Fruit fly (Drosophila melanogaster): Measurements from ENCODE around the gene Mrtf.

DNA sequence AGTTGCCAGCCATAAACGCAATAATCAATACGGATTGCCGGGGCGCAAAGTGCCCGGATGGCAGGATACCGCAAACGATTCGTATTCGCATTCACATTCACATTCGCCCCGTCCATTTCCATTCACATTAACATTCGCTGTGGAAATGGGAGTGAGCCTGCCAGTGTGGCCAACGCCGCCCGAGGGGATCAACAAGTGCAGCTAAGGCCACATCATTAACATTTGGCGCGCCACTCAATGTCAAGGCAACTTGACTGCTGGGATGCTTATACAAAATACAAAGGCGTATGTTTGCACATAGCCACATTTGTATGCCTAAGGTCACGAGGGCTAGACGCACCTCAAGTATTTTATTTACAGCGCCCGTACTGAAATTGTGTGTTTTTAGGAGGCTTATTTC is 63.9 kb downstream of the Mrtf start:
- no peak for TF ChIP-seq h (GFP tag; optimal IDR thresholded peaks at IDR 0.05)
- TF ChIP-seq psq (GFP tag; optimal IDR thresholded peaks at IDR 0.05): no peak
- no peak for TF ChIP-seq Hr78 (GFP tag; optimal IDR thresholded peaks at IDR 0.05)
- TF ChIP-seq dmrt93B (GFP tag; optimal IDR thresholded peaks at IDR 0.05): no peak
- TF ChIP-seq N (GFP tag; optimal IDR thresholded peaks at IDR 0.05): no peak
- no peak for TF ChIP-seq Rel (GFP tag; optimal IDR thresholded peaks at IDR 0.05)
- TF ChIP-seq Rel (tag; optimal IDR thresholded peaks at IDR 0.05): no peak
- TF ChIP-seq fru (GFP tag; optimal IDR thresholded peaks at IDR 0.05): no peak
- TF ChIP-seq jim (GFP tag; optimal IDR thresholded peaks at IDR 0.05): no peak
- TF ChIP-seq pan (optimal IDR thresholded peaks at IDR 0.05): no peak
